Worm (Caenorhabditis elegans): ENCODE measurements around the gene vps-32.1.
A peak's percentile ranks its signal among the peaks of the same experiment; 100 is the strongest.

The vps-32.1 gene

DNA sequence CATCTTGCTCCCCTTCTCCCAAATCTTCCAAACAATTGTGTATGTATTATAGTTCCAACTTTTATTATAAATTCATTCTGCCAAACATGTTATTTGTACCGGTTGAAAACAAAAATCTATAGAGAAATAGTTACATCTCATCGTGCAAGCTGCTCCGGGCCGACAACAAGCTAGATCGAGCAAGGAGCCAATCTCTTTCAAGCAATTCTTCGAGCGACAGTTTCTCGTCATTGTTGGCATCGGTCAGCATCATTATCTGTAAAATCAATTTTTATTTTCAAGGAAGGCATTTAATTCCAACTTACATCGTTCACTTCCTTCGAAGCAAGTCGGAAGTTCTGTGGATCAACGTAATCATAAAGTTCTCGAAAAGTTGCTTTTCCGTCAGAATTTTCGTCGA is 1.5 kb downstream of the vps-32.1 start (continued):
- TF ChIP-seq ceh-62 (tag; optimal IDR thresholded peaks at IDR 0.05): no peak
- no peak for TF ChIP-seq aly-2 (tag; optimal IDR thresholded peaks at IDR 0.05)
- TF ChIP-seq F44E2.7 (GFP tag; IDR thresholded peaks at IDR 0.05): no peak
- TF ChIP-seq lir-3 (tag; optimal IDR thresholded peaks at IDR 0.05): no peak
- peak; percentile 8; the same call in 1 of the 2 replicates for TF ChIP-seq snpc-1.2 (GFP tag; IDR thresholded peaks at IDR 0.05)
- no peak for TF ChIP-seq lsy-2 (tag; optimal IDR thresholded peaks at IDR 0.05)
- no peak for TF ChIP-seq nhr-102 (tag; optimal IDR thresholded peaks at IDR 0.05)
- no peak for TF ChIP-seq sdz-12 (GFP tag; optimal IDR thresholded peaks at IDR 0.05)
- no peak for TF ChIP-seq nhr-42 (GFP tag; IDR thresholded peaks at IDR 0.05)
- no peak for TF ChIP-seq nhr-25 (tag; optimal IDR thresholded peaks at IDR 0.05; ENCODE audit: borderline replicate concordance, insufficient read depth)
- TF ChIP-seq zfp-3 (GFP tag; conservative IDR thresholded peaks at IDR 0.05): no peak; the same call in 1 of the 2 replicates
- TF ChIP-seq hlh-30 (tag; optimal IDR thresholded peaks at IDR 0.05; ENCODE audit: insufficient read depth): no peak

- TF ChIP-seq ceh-82 (tag; optimal IDR thresholded peaks at IDR 0.05) (no peak), lir-3 (tag; optimal IDR thresholded peaks at IDR 0.05) (no peak), skn-1 (tag; optimal IDR thresholded peaks at IDR 0.05) (no peak), dpl-1 (GFP tag; optimal IDR thresholded peaks at IDR 0.05) (no peak), sdz-12 (GFP tag; optimal IDR thresholded peaks at IDR 0.05) (no peak), pqm-1 (tag; optimal IDR thresholded peaks at IDR 0.05) (no peak), lin-15B (tag; optimal IDR thresholded peaks at IDR 0.05) (no peak), zip-2 (tag; optimal IDR thresholded peaks at IDR 0.05) (no peak), rbr-2 (tag; optimal IDR thresholded peaks at IDR 0.05) (no peak), ctbp-1 (GFP tag; IDR thresholded peaks at IDR 0.05) (no peak), hmg-1.1 (GFP tag; IDR thresholded peaks at IDR 0.05) (no peak), daf-8 (GFP tag; IDR thresholded peaks at IDR 0.05) (no peak), snpc-1.2 (GFP tag; IDR thresholded peaks at IDR 0.05) (no peak)
Observed at ce11 chrII:6592251-6592650, 2.7 kb downstream of the vps-32.1 start, which contains the start of gene C56C10.9. Gene C56C10.9, minus strand, starts transcription at chrII:6592351.

DNA sequence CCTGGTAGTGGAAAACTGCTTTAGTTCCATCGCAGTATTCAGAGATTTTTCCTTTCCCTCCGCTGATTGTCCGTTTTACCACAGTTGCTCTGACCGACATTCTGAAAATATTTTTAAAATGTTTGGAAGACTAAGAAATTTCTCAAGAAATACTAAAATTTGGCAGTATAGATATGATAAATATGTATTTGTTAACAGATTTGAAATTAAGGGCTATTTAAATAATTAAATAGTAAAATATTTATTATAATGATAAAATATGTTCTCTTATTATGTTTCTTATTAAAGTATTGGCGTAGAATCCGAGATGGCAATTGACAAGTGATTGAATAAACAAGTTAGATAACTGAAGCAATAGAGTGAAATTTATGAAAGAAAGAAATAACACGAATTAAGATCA is 4.6 kb downstream of the vps-32.1 start, which contains the start of gene aipr-1:
aipr-1 (minus strand) TSS at position 101 of the 400 bp plus-strand sequence.
- TF ChIP-seq mxl-3 (GFP tag; optimal IDR thresholded peaks at IDR 0.05): no peak

- 0 out of 2 replicates have a peak, but pooled peaks have one; percentile 30 for TF ChIP-seq snpc-1.2 (GFP tag; IDR thresholded peaks at IDR 0.05)
- no peak for TF ChIP-seq vab-7 (GFP tag; IDR thresholded peaks at IDR 0.05)
Observed at ce11 chrII:6597507-6597906, 8.0 kb downstream of the vps-32.1 start.

ce11 chrII:6598050-6598449 is 8.5 kb downstream of the vps-32.1 start, which contains the start of gene dnj-8:
Gene dnj-8, minus strand, starts transcription at chrII:6598080.
- TF ChIP-seq snpc-4 (tag; optimal IDR thresholded peaks at IDR 0.05): no peak
- TF ChIP-seq hif-1 (tag; optimal IDR thresholded peaks at IDR 0.05): no peak
- TF ChIP-seq rbr-2 (tag; optimal IDR thresholded peaks at IDR 0.05): no peak
- TF ChIP-seq mep-1 (tag; optimal IDR thresholded peaks at IDR 0.05): peak; percentile 2
- TF ChIP-seq nhr-48 (tag; optimal IDR thresholded peaks at IDR 0.05): no peak
- no peak for TF ChIP-seq saeg-2 (GFP tag; IDR thresholded peaks at IDR 0.05)
- TF ChIP-seq mes-2 (tag; optimal IDR thresholded peaks at IDR 0.05; ENCODE audit: poor library complexity, severe bottlenecking): peak; percentile 44
- TF ChIP-seq zip-2 (tag; optimal IDR thresholded peaks at IDR 0.05): no peak
- 0 out of 2 replicates have a peak, but pooled peaks have one; percentile 12 for TF ChIP-seq lin-38 (GFP tag; IDR thresholded peaks at IDR 0.05)
- peak; percentile 52 for TF ChIP-seq ama-1 (optimal IDR thresholded peaks at IDR 0.05)
- no peak for TF ChIP-seq ceh-82 (tag; optimal IDR thresholded peaks at IDR 0.05)
